Worm (Caenorhabditis elegans) whole organism, L4 larva: ENCODE results near the gene mig-22.

Source experiments
- F37D6.2 ChIP-seq: sonication (generic microtip); optimal IDR thresholded peaks from 2 replicates; lab custom pipeline; 2016; ENCODE audit warnings: mild to moderate bottlenecking, missing genetic modification characterization, missing compliant biosample characterization
- F44E2.7 ChIP-seq: fragments of 200-800 bp; sonication (Bioruptor generic); IDR thresholded peaks from 2 replicates; pipeline ENCODE4 v2.1.2; 2022; ENCODE audit warnings: missing genetic modification characterization, missing compliant biosample characterization
- F49E8.2 ChIP-seq: sonication (generic microtip); optimal IDR thresholded peaks from 2 replicates; lab custom pipeline; 2016; ENCODE audit warnings: missing compliant biosample characterization, mild to moderate bottlenecking, missing genetic modification characterization, borderline replicate concordance
- R02D3.7 ChIP-seq: fragments of 150-350 bp; sonication (generic microtip); optimal IDR thresholded peaks from 3 replicates; lab custom pipeline; 2014; ENCODE audit warnings: missing biosample characterization, missing genetic modification characterization
- Y105C5A.15 ChIP-seq: fragments of 200-800 bp; sonication (Bioruptor generic); IDR thresholded peaks from 2 replicates; pipeline ENCODE4 v1.3.6; 2022; ENCODE audit warnings: missing genetic modification characterization, missing compliant biosample characterization
- Y48G9A.11 ChIP-seq: fragments of 200-800 bp; sonication (Bioruptor generic); IDR thresholded peaks from 2 replicates; pipeline ENCODE4 v1.3.6; 2022; ENCODE audit warnings: missing genetic modification reagents, missing genetic modification characterization, missing compliant biosample characterization
- Y5F2A.4 ChIP-seq: fragments of 200-800 bp; sonication (Bioruptor generic); optimal IDR thresholded peaks from 2 replicates; lab custom pipeline; 2018; ENCODE audit warnings: mild to moderate bottlenecking, missing genetic modification characterization, missing compliant biosample characterization
- aly-2 ChIP-seq: sonication (generic microtip); optimal IDR thresholded peaks from 2 replicates; lab custom pipeline; 2018; ENCODE audit warnings: missing biosample characterization, missing genetic modification characterization
- ama-1 ChIP-seq: fragments of 150-350 bp; optimal IDR thresholded peaks from 2 replicates; lab custom pipeline; 2014; ENCODE audit warnings: inconsistent platforms, mixed read lengths
- ceh-20 ChIP-seq: fragments of 200-800 bp; sonication (Bioruptor generic); IDR thresholded peaks from 2 replicates; pipeline ENCODE4 v1.3.6; 2022; ENCODE audit warnings: missing genetic modification reagents, missing genetic modification characterization, missing compliant biosample characterization
- ces-1 ChIP-seq: fragments of 150-350 bp; sonication (generic microtip); optimal IDR thresholded peaks from 4 replicates; lab custom pipeline; 2014; ENCODE audit warnings: missing biosample characterization, missing genetic modification reagents, missing genetic modification characterization
- cey-2 ChIP-seq: sonication (generic microtip); optimal IDR thresholded peaks from 3 replicates; lab custom pipeline; 2017; ENCODE audit warnings: missing genetic modification characterization, mild to moderate bottlenecking, missing compliant biosample characterization, antibody characterized with exemption, borderline replicate concordance; ENCODE audit not compliant: insufficient read depth
- ctbp-1 ChIP-seq: fragments of 200-800 bp; sonication (Bioruptor generic); IDR thresholded peaks from 2 replicates; pipeline ENCODE4 v1.3.6; 2022; ENCODE audit warnings: missing genetic modification reagents, missing genetic modification characterization, missing compliant biosample characterization
- daf-12 ChIP-seq: fragments of 150-350 bp; optimal IDR thresholded peaks from 2 replicates; lab custom pipeline; 2014; ENCODE audit warnings: missing biosample characterization, missing genetic modification reagents, missing genetic modification characterization
- daf-19 ChIP-seq: fragments of 200-800 bp; sonication (Bioruptor generic); conservative IDR thresholded peaks from 2 replicates; pipeline ENCODE4 v1.3.6; 2022; ENCODE audit warnings: missing genetic modification characterization, missing compliant biosample characterization
- daf-8 ChIP-seq: fragments of 200-800 bp; sonication (Bioruptor generic); IDR thresholded peaks from 2 replicates; pipeline ENCODE4 v1.3.6; 2022; ENCODE audit warnings: missing genetic modification characterization, missing compliant biosample characterization
- dpl-1 ChIP-seq: fragments of 150-350 bp; optimal IDR thresholded peaks from 2 replicates; lab custom pipeline; 2014; ENCODE audit warnings: missing biosample characterization, missing genetic modification reagents, missing genetic modification characterization
- egl-27 ChIP-seq: sonication (generic microtip); optimal IDR thresholded peaks from 3 replicates; lab custom pipeline; 2017; ENCODE audit warnings: missing biosample characterization, missing genetic modification reagents, missing genetic modification characterization
- egl-43 ChIP-seq: fragments of 200-800 bp; sonication (Bioruptor generic); IDR thresholded peaks from 2 replicates; pipeline ENCODE4 v1.3.6; 2022; ENCODE audit warnings: missing genetic modification reagents, missing genetic modification characterization, missing compliant biosample characterization
- fos-1 ChIP-seq: fragments of 150-350 bp; optimal IDR thresholded peaks from 2 replicates; lab custom pipeline; 2014; ENCODE audit warnings: missing biosample characterization, missing genetic modification characterization
- gei-8 ChIP-seq: fragments of 200-800 bp; sonication (Bioruptor generic); optimal IDR thresholded peaks from 2 replicates; lab custom pipeline; 2018; ENCODE audit warnings: mild to moderate bottlenecking, missing genetic modification characterization, missing compliant biosample characterization
- hlh-30 ChIP-seq: sonication (generic microtip); optimal IDR thresholded peaks from 2 replicates; lab custom pipeline; 2017; ENCODE audit warnings: antibody characterized with exemption, mild to moderate bottlenecking, missing genetic modification characterization, missing compliant biosample characterization; ENCODE audit not compliant: insufficient read depth
- hmg-1.1 ChIP-seq: fragments of 200-800 bp; sonication (Bioruptor generic); IDR thresholded peaks from 2 replicates; pipeline ENCODE4 v1.3.6; 2022; ENCODE audit warnings: missing genetic modification reagents, missing genetic modification characterization, missing compliant biosample characterization
- jun-1 ChIP-seq: fragments of 150-350 bp; optimal IDR thresholded peaks from 2 replicates; lab custom pipeline; 2014; ENCODE audit warnings: missing biosample characterization, missing genetic modification reagents, missing genetic modification characterization
- lin-1 ChIP-seq: fragments of 200-800 bp; sonication (Bioruptor generic); IDR thresholded peaks from 2 replicates; pipeline ENCODE4 v1.3.6; 2022; ENCODE audit warnings: missing genetic modification reagents, missing genetic modification characterization, missing compliant biosample characterization
- lin-13 ChIP-seq: fragments of 150-350 bp; optimal IDR thresholded peaks from 2 replicates; lab custom pipeline; 2014; ENCODE audit warnings: missing biosample characterization, missing genetic modification reagents, missing genetic modification characterization
- lin-15B ChIP-seq: fragments of 150-350 bp; sonication (generic microtip); optimal IDR thresholded peaks from 3 replicates; lab custom pipeline; 2014; ENCODE audit warnings: missing biosample characterization, missing genetic modification characterization
- lin-29 ChIP-seq: fragments of 200-800 bp; sonication (Bioruptor generic); IDR thresholded peaks from 2 replicates; pipeline ENCODE4 v1.3.6; 2022; ENCODE audit warnings: missing genetic modification reagents, missing genetic modification characterization, missing compliant biosample characterization
- lin-38 ChIP-seq: fragments of 200-800 bp; sonication (Bioruptor generic); IDR thresholded peaks from 2 replicates; pipeline ENCODE4 v1.3.6; 2022; ENCODE audit warnings: missing genetic modification reagents, missing genetic modification characterization, missing compliant biosample characterization
- lir-3 ChIP-seq: sonication (generic microtip); optimal IDR thresholded peaks from 2 replicates; lab custom pipeline; 2016; ENCODE audit warnings: mild to moderate bottlenecking, missing genetic modification characterization, missing compliant biosample characterization
- lsy-2 ChIP-seq, 2 experiments: fragments of 150-350 bp in 1 of 2; sonication (generic microtip) in 1 of 2; optimal IDR thresholded peaks; 2 replicates each; lab custom pipeline; 2014 to 2017; ENCODE audit warnings: missing biosample characterization in 2 of 2, missing genetic modification characterization in 2 of 2
- madf-5 ChIP-seq, 2 experiments: fragments of 200-800 bp; sonication (Bioruptor generic); IDR thresholded peaks; 2 replicates each; pipeline ENCODE4 v1.3.6; 2022; ENCODE audit warnings: missing compliant biosample characterization in 2 of 2, missing genetic modification characterization in 2 of 2
- mdl-1 ChIP-seq, 2 experiments: fragments of 150-350 bp in 1 of 2; sonication (generic microtip) in 1 of 2; optimal IDR thresholded peaks; 2 replicates each; lab custom pipeline; 2014 to 2017; ENCODE audit warnings: missing biosample characterization in 2 of 2, missing genetic modification characterization in 2 of 2
- nhr-11 ChIP-seq: fragments of 150-350 bp; optimal IDR thresholded peaks from 2 replicates; lab custom pipeline; 2014; ENCODE audit warnings: missing biosample characterization, missing genetic modification characterization
- nhr-237 ChIP-seq: sonication (generic microtip); optimal IDR thresholded peaks from 2 replicates; lab custom pipeline; 2017; ENCODE audit warnings: missing biosample characterization, missing genetic modification characterization
- nhr-25 ChIP-seq: sonication (generic microtip); optimal IDR thresholded peaks from 2 replicates; lab custom pipeline; 2017; ENCODE audit warnings: missing genetic modification characterization, mild to moderate bottlenecking, missing compliant biosample characterization, antibody characterized with exemption, moderate library complexity, borderline replicate concordance; ENCODE audit not compliant: insufficient read depth
- nhr-28 ChIP-seq: fragments of 150-350 bp; optimal IDR thresholded peaks from 2 replicates; lab custom pipeline; 2014; ENCODE audit warnings: missing biosample characterization, missing genetic modification characterization
- nhr-48 ChIP-seq: sonication (generic microtip); optimal IDR thresholded peaks from 2 replicates; lab custom pipeline; 2016; ENCODE audit warnings: mild to moderate bottlenecking, missing genetic modification characterization, missing compliant biosample characterization
- nhr-77 ChIP-seq: fragments of 150-350 bp; optimal IDR thresholded peaks from 2 replicates; lab custom pipeline; 2014; ENCODE audit warnings: missing biosample characterization, missing genetic modification characterization
- pha-4 ChIP-seq, 2 experiments: fragments of 150-350 bp in 1 of 2; fragments of 200-800 bp in 1 of 2; sonication (Bioruptor generic) in 1 of 2; IDR thresholded peaks in 1 of 2; optimal IDR thresholded peaks in 1 of 2; 2 replicates each; pipeline versions ENCODE4 v1.3.6 to Lab custom; 2014 to 2022; ENCODE audit warnings: missing genetic modification characterization in 2 of 2, missing genetic modification reagents in 2 of 2, missing biosample characterization in 1 of 2, missing compliant biosample characterization in 1 of 2
- php-3 ChIP-seq: fragments of 200-800 bp; sonication (Bioruptor generic); IDR thresholded peaks from 2 replicates; pipeline ENCODE4 v1.3.6; 2022; ENCODE audit warnings: missing genetic modification reagents, missing genetic modification characterization, missing compliant biosample characterization
- pqm-1 ChIP-seq: sonication (generic microtip); optimal IDR thresholded peaks from 2 replicates; lab custom pipeline; 2017; ENCODE audit warnings: missing biosample characterization, missing genetic modification characterization
- rbr-2 ChIP-seq: sonication (generic microtip); optimal IDR thresholded peaks from 2 replicates; lab custom pipeline; 2016; ENCODE audit warnings: missing genotype, missing genetic modification characterization, missing compliant biosample characterization
- saeg-2 ChIP-seq: fragments of 200-800 bp; sonication (Bioruptor generic); IDR thresholded peaks from 2 replicates; pipeline ENCODE4 v1.3.6; 2022; ENCODE audit warnings: missing genetic modification reagents, missing genetic modification characterization, missing compliant biosample characterization
- snpc-4 ChIP-seq: fragments of 150-350 bp; optimal IDR thresholded peaks from 2 replicates; lab custom pipeline; 2014; ENCODE audit warnings: missing biosample characterization, missing genetic modification characterization
- spr-3 ChIP-seq: fragments of 200-800 bp; sonication (Bioruptor generic); optimal IDR thresholded peaks from 2 replicates; lab custom pipeline; 2018; ENCODE audit warnings: mild to moderate bottlenecking, missing genetic modification characterization, missing compliant biosample characterization
- tra-1 ChIP-seq: fragments of 200-800 bp; sonication (Bioruptor generic); IDR thresholded peaks from 2 replicates; pipeline ENCODE4 v1.3.6; 2022; ENCODE audit warnings: missing genetic modification reagents, missing genetic modification characterization, missing compliant biosample characterization
- vab-7 ChIP-seq: fragments of 200-800 bp; sonication (Bioruptor generic); IDR thresholded peaks from 2 replicates; pipeline ENCODE4 v1.3.6; 2022; ENCODE audit warnings: missing genetic modification reagents, missing genetic modification characterization, missing compliant biosample characterization
- zip-2 ChIP-seq: fragments of 150-350 bp; optimal IDR thresholded peaks from 2 replicates; lab custom pipeline; 2014; ENCODE audit warnings: missing biosample characterization, missing genetic modification characterization
- ztf-7 ChIP-seq: fragments of 150-350 bp; optimal IDR thresholded peaks from 2 replicates; lab custom pipeline; 2014; ENCODE audit warnings: missing biosample characterization, missing genetic modification characterization

Gene mig-22

ce11 chrIII:8797211-8797733 lies 30.1 kb upstream of the mig-22 start:
- peak; percentile 53 for TF ChIP-seq cey-2 (tag; lab: Kevin White, UChicago)
- peak; percentile 69; the same call in 1 of the 2 replicates for TF ChIP-seq ceh-20 (GFP tag; lab: Robert Waterston, UW)
- TF ChIP-seq jun-1, result peak; percentile 82
- TF ChIP-seq nhr-237 (tag; lab: Kevin White, UChicago), result no peak
- no peak for TF ChIP-seq ces-1 (GFP tag; lab: Kevin White, UChicago)
- peak; percentile 72 for TF ChIP-seq gei-8 (GFP tag; lab: Kevin White, UChicago)
- 0 out of 4 replicates have a peak, but pooled peaks have one; percentile 50 for TF ChIP-seq madf-5 (GFP tag; IDR thresholded peaks at IDR 0.05; lab: Robert Waterston, UW)
- peak; percentile 92 for TF ChIP-seq rbr-2
- peak; percentile 62; the same call in 1 of the 2 replicates for TF ChIP-seq daf-19
- TF ChIP-seq pqm-1 (tag; lab: Kevin White, UChicago), result peak; percentile 94
- peak; percentile 93 for TF ChIP-seq nhr-77 (tag; lab: Kevin White, UChicago)
- TF ChIP-seq dpl-1 (GFP tag; lab: Kevin White, UChicago), result peak; percentile 58
- TF ChIP-seq zip-2 (tag; lab: Kevin White, UChicago), result no peak
- peak; percentile 35 for TF ChIP-seq ztf-7
- peak; percentile 90 to 94 for TF ChIP-seq lsy-2 (tag; optimal IDR thresholded peaks at IDR 0.05; lab: Kevin White, UChicago)
- TF ChIP-seq spr-3 (GFP tag; lab: Kevin White, UChicago), result peak; percentile 21
- peak; percentile 46; the same call in 1 of the 2 replicates for TF ChIP-seq saeg-2 (GFP tag; lab: Robert Waterston, UW)
- no peak for TF ChIP-seq Y105C5A.15 (GFP tag; lab: Robert Waterston, UW)
- TF ChIP-seq egl-27 (tag; lab: Kevin White, UChicago), result no peak
- peak; percentile 68 for TF ChIP-seq tra-1 (GFP tag; lab: Robert Waterston, UW)
- TF ChIP-seq daf-8 (GFP tag; lab: Robert Waterston, UW), result no peak
- TF ChIP-seq lin-13 (GFP tag; lab: Kevin White, UChicago), result peak; percentile 79
- TF ChIP-seq mdl-1 (tag; optimal IDR thresholded peaks at IDR 0.05; lab: Kevin White, UChicago), result peak; percentile 77 to 97
- no peak for TF ChIP-seq aly-2 (tag; lab: Kevin White, UChicago)
- TF ChIP-seq daf-12 (tag; lab: Kevin White, UChicago), result no peak
- TF ChIP-seq vab-7, result no peak
- TF ChIP-seq lin-29 (GFP tag; lab: Robert Waterston, UW), result no peak; the same call in 1 of the 2 replicates
- no peak for TF ChIP-seq fos-1 (tag; lab: Kevin White, UChicago)
- TF ChIP-seq hlh-30 (tag; lab: Kevin White, UChicago), result peak; percentile 96
- TF ChIP-seq lin-38 (GFP tag; lab: Robert Waterston, UW), result peak; percentile 42
- peak; percentile 70 for TF ChIP-seq lin-1
- peak; percentile 93 for TF ChIP-seq nhr-48
- no peak for TF ChIP-seq Y48G9A.11 (GFP tag; lab: Robert Waterston, UW)
- TF ChIP-seq F44E2.7 (GFP tag; lab: Robert Waterston, UW), result no peak
- TF ChIP-seq ama-1 (lab: Kevin White, UChicago), result peak; percentile 37
- TF ChIP-seq egl-43 (GFP tag; lab: Robert Waterston, UW), result 0 out of 2 replicates have a peak, but pooled peaks have one; percentile 66
- TF ChIP-seq pha-4 (GFP tag; IDR thresholded peaks at IDR 0.05; lab: Robert Waterston, UW), result peak; percentile 17; the same call in 1 of the 2 replicates
- no peak for TF ChIP-seq pha-4 (tag; optimal IDR thresholded peaks at IDR 0.05; lab: Kevin White, UChicago)
- peak; percentile 99 for TF ChIP-seq nhr-28
- TF ChIP-seq F49E8.2 (tag; lab: Kevin White, UChicago), result no peak
- TF ChIP-seq php-3 (GFP tag; lab: Robert Waterston, UW), result peak; percentile 73
- TF ChIP-seq Y5F2A.4 (GFP tag; lab: Kevin White, UChicago), result no peak
- TF ChIP-seq hmg-1.1 (GFP tag; lab: Robert Waterston, UW), result peak; percentile 80
- no peak for TF ChIP-seq lir-3 (tag; lab: Kevin White, UChicago)
- TF ChIP-seq R02D3.7 (tag; lab: Kevin White, UChicago), result no peak
- TF ChIP-seq snpc-4, result no peak
- TF ChIP-seq ctbp-1 (GFP tag; lab: Robert Waterston, UW), result peak; percentile 92
- TF ChIP-seq lin-15B (tag; lab: Kevin White, UChicago), result no peak
- peak; percentile 80 for TF ChIP-seq nhr-11 (tag; lab: Kevin White, UChicago)
- TF ChIP-seq nhr-25, result peak; percentile 8
- TF ChIP-seq F37D6.2 (tag; lab: Kevin White, UChicago), result peak; percentile 80
